Fruit fly (Drosophila melanogaster) whole organism, embryonic: ENCODE data around the gene CG32944.

ENCODE experiments used
- Atf-2 ChIP-seq: fragments of 200-800 bp; sonication (Bioruptor generic); optimal IDR thresholded peaks from 2 replicates; lab custom pipeline; 2016; ENCODE audit warnings: missing biosample characterization, missing genetic modification characterization
- C15 ChIP-seq: fragments of 200-800 bp; sonication (Bioruptor generic); IDR thresholded peaks from 3 replicates; pipeline ENCODE4 v1.3.6; 2022; ENCODE audit warnings: missing biosample characterization, missing genetic modification characterization
- CG10209 ChIP-seq: fragments of 200-800 bp; sonication (Bioruptor generic); optimal IDR thresholded peaks from 3 replicates; lab custom pipeline; 2017; ENCODE audit warnings: missing biosample characterization, mild to moderate bottlenecking, missing genetic modification characterization, missing genetic modification reagents
- CG10431 ChIP-seq: fragments of 200-800 bp; sonication (Bioruptor generic); optimal IDR thresholded peaks from 3 replicates; lab custom pipeline; 2018; ENCODE audit warnings: missing biosample characterization, mild to moderate bottlenecking, missing genetic modification characterization
- CG13624 ChIP-seq: fragments of 200-800 bp; sonication (Bioruptor generic); optimal IDR thresholded peaks from 2 replicates; lab custom pipeline; 2016; ENCODE audit warnings: missing biosample characterization, missing genetic modification characterization
- CG14667 ChIP-seq: fragments of 200-800 bp; sonication (Bioruptor generic); IDR thresholded peaks from 2 replicates; pipeline ENCODE4 v1.3.6; 2022; ENCODE audit warnings: missing biosample characterization, missing genetic modification characterization
- CG16779 ChIP-seq: fragments of 200-800 bp; sonication (Bioruptor generic); IDR thresholded peaks from 2 replicates; pipeline ENCODE4 v1.3.6; 2022; ENCODE audit warnings: missing biosample characterization, missing genetic modification characterization
- CG16815 ChIP-seq: fragments of 200-800 bp; sonication (Bioruptor generic); optimal IDR thresholded peaks from 3 replicates; lab custom pipeline; 2017; ENCODE audit warnings: missing biosample characterization, mild to moderate bottlenecking, missing genetic modification characterization
- CG16863 ChIP-seq: fragments of 200-800 bp; sonication (Bioruptor generic); optimal IDR thresholded peaks from 3 replicates; lab custom pipeline; 2016; ENCODE audit warnings: missing biosample characterization, missing genetic modification characterization
- CG1792 ChIP-seq: fragments of 200-800 bp; sonication (Bioruptor generic); optimal IDR thresholded peaks from 2 replicates; lab custom pipeline; 2016; ENCODE audit warnings: missing biosample characterization, missing genetic modification characterization
- CG18619 ChIP-seq: fragments of 200-800 bp; sonication (Bioruptor generic); optimal IDR thresholded peaks from 3 replicates; lab custom pipeline; 2017; ENCODE audit warnings: missing biosample characterization, mild to moderate bottlenecking, missing genetic modification characterization
- CG31441 ChIP-seq: fragments of 200-800 bp; sonication (Bioruptor generic); IDR thresholded peaks from 2 replicates; pipeline ENCODE4 v1.3.6; 2022; ENCODE audit warnings: missing biosample characterization, missing genetic modification characterization
- CG3407 ChIP-seq: fragments of 200-800 bp; sonication (Bioruptor generic); optimal IDR thresholded peaks from 2 replicates; lab custom pipeline; 2018; ENCODE audit warnings: missing biosample characterization, mild to moderate bottlenecking, missing genetic modification characterization
- CG34376 ChIP-seq: fragments of 200-800 bp; sonication (Bioruptor generic); optimal IDR thresholded peaks from 2 replicates; lab custom pipeline; 2018; ENCODE audit warnings: missing biosample characterization, mild to moderate bottlenecking, missing genetic modification characterization
- CG3995 ChIP-seq: fragments of 200-800 bp; sonication (Bioruptor generic); optimal IDR thresholded peaks from 3 replicates; lab custom pipeline; 2016; ENCODE audit warnings: missing biosample characterization, missing genetic modification characterization
- CG42726 ChIP-seq: fragments of 200-800 bp; sonication (Bioruptor generic); IDR thresholded peaks from 2 replicates; pipeline ENCODE4 v1.3.6; 2022; ENCODE audit warnings: missing biosample characterization, missing genetic modification characterization; ENCODE audit not compliant: partially characterized antibody
- CG6689 ChIP-seq: fragments of 200-800 bp; sonication (Bioruptor generic); IDR thresholded peaks from 2 replicates; pipeline ENCODE4 v1.3.6; 2022; ENCODE audit warnings: missing biosample characterization, missing genetic modification characterization
- CG9215 ChIP-seq: fragments of 200-800 bp; sonication (Bioruptor generic); IDR thresholded peaks from 2 replicates; pipeline ENCODE4 v1.3.6; 2022; ENCODE audit warnings: missing biosample characterization, missing genetic modification characterization
- CTCF ChIP-seq: fragments of 200-800 bp; sonication (Bioruptor generic); optimal IDR thresholded peaks from 2 replicates; lab custom pipeline; 2017; ENCODE audit warnings: missing biosample characterization, mild to moderate bottlenecking, missing genetic modification characterization, moderate library complexity
- Dfd ChIP-seq, 2 experiments: fragments of >200 bp; optimal IDR thresholded peaks; 2 replicates each; lab custom pipeline; 2017; ENCODE audit warnings: missing biosample characterization in 2 of 2, missing genetic modification characterization in 2 of 2
- HLHmδ ChIP-seq: fragments of 200-800 bp; sonication (Bioruptor generic); optimal IDR thresholded peaks from 2 replicates; lab custom pipeline; 2018; ENCODE audit warnings: missing biosample characterization, mild to moderate bottlenecking, missing genetic modification characterization, moderate library complexity
- MTF-1 ChIP-seq: fragments of 200-800 bp; sonication (Bioruptor generic); optimal IDR thresholded peaks from 2 replicates; lab custom pipeline; 2018; ENCODE audit warnings: missing biosample characterization, mild to moderate bottlenecking, missing genetic modification characterization, borderline replicate concordance
- Nf-YB ChIP-seq: fragments of 200-800 bp; sonication (Bioruptor generic); optimal IDR thresholded peaks from 3 replicates; lab custom pipeline; 2019; ENCODE audit warnings: missing biosample characterization, mild to moderate bottlenecking, missing genetic modification characterization, moderate library complexity
- NfI ChIP-seq: fragments of 200-800 bp; sonication (Bioruptor generic); optimal IDR thresholded peaks from 3 replicates; lab custom pipeline; 2018; ENCODE audit warnings: missing biosample characterization, mild to moderate bottlenecking, missing genetic modification characterization, moderate library complexity
- Poxn ChIP-seq: fragments of 200-800 bp; sonication (Bioruptor generic); IDR thresholded peaks from 2 replicates; pipeline ENCODE4 v1.3.6; 2022; ENCODE audit warnings: missing biosample characterization, missing genetic modification characterization
- Rx ChIP-seq: fragments of 200-800 bp; sonication (Bioruptor generic); IDR thresholded peaks from 2 replicates; pipeline ENCODE4 v1.3.6; 2022; ENCODE audit warnings: missing biosample characterization, missing genetic modification characterization
- Six4 ChIP-seq: fragments of 200-800 bp; sonication (Bioruptor generic); optimal IDR thresholded peaks from 2 replicates; lab custom pipeline; 2016; ENCODE audit warnings: missing biosample characterization, missing genetic modification characterization
- Sry-β ChIP-seq: fragments of 200-800 bp; sonication (Bioruptor generic); optimal IDR thresholded peaks from 2 replicates; lab custom pipeline; 2018; ENCODE audit warnings: missing biosample characterization, mild to moderate bottlenecking, missing genetic modification characterization, moderate library complexity
- YL-1 ChIP-seq: fragments of 200-800 bp; sonication (Bioruptor generic); optimal IDR thresholded peaks from 3 replicates; lab custom pipeline; 2017; ENCODE audit warnings: missing biosample characterization, mild to moderate bottlenecking, missing genetic modification characterization
- cas ChIP-seq: fragments of 200-800 bp; sonication (Bioruptor generic); IDR thresholded peaks from 2 replicates; pipeline ENCODE4 v1.3.6; 2022; ENCODE audit warnings: missing biosample characterization, missing genetic modification characterization
- cwo ChIP-seq: fragments of 200-800 bp; sonication (Bioruptor generic); optimal IDR thresholded peaks from 3 replicates; lab custom pipeline; 2017; ENCODE audit warnings: missing biosample characterization, missing genetic modification characterization, mild to moderate bottlenecking, moderate library complexity, missing genetic modification reagents
- dan ChIP-seq: fragments of 200-800 bp; sonication (Bioruptor generic); IDR thresholded peaks from 2 replicates; pipeline ENCODE4 v1.3.6; 2022; ENCODE audit warnings: missing biosample characterization, missing genetic modification characterization
- eyg ChIP-seq: fragments of 200-800 bp; sonication (Bioruptor generic); optimal IDR thresholded peaks from 3 replicates; lab custom pipeline; 2016; ENCODE audit warnings: missing biosample characterization, missing genetic modification characterization
- fru ChIP-seq: fragments of >200 bp; optimal IDR thresholded peaks from 2 replicates; lab custom pipeline; 2017
- gro ChIP-seq: fragments of 200-800 bp; sonication (Bioruptor generic); optimal IDR thresholded peaks from 2 replicates; lab custom pipeline; 2016; ENCODE audit warnings: missing biosample characterization, missing genetic modification characterization
- gsb-n ChIP-seq: fragments of 200-800 bp; sonication (Bioruptor generic); optimal IDR thresholded peaks from 3 replicates; lab custom pipeline; 2018; ENCODE audit warnings: missing biosample characterization, mild to moderate bottlenecking, missing genetic modification characterization
- kay ChIP-seq: fragments of 200-800 bp; sonication (Bioruptor generic); optimal IDR thresholded peaks from 2 replicates; lab custom pipeline; 2016; ENCODE audit warnings: missing biosample characterization, missing genetic modification characterization
- lilli ChIP-seq: fragments of 200-800 bp; sonication (Bioruptor generic); optimal IDR thresholded peaks from 3 replicates; lab custom pipeline; 2016; ENCODE audit warnings: missing biosample characterization, missing genetic modification characterization
- lmd ChIP-seq: fragments of 200-800 bp; sonication (Bioruptor generic); IDR thresholded peaks from 2 replicates; pipeline ENCODE4 v1.3.6; 2022; ENCODE audit warnings: missing biosample characterization, missing genetic modification characterization
- mam ChIP-seq: fragments of 200-800 bp; sonication (Bioruptor generic); optimal IDR thresholded peaks from 3 replicates; lab custom pipeline; 2016; ENCODE audit warnings: missing biosample characterization, missing genetic modification characterization
- mirr ChIP-seq: fragments of 200-800 bp; sonication (Bioruptor generic); optimal IDR thresholded peaks from 3 replicates; lab custom pipeline; 2018; ENCODE audit warnings: missing biosample characterization, mild to moderate bottlenecking, missing genetic modification characterization
- odd ChIP-seq: fragments of 200-800 bp; sonication (Bioruptor generic); optimal IDR thresholded peaks from 2 replicates; lab custom pipeline; 2017; ENCODE audit warnings: missing biosample characterization, mild to moderate bottlenecking, missing genetic modification characterization
- peb ChIP-seq: fragments of 200-800 bp; sonication (Bioruptor generic); IDR thresholded peaks from 2 replicates; pipeline ENCODE4 v1.3.6; 2022; ENCODE audit warnings: missing biosample characterization, missing genetic modification characterization
- pnt ChIP-seq: fragments of 200-800 bp; sonication (Bioruptor generic); optimal IDR thresholded peaks from 3 replicates; lab custom pipeline; 2016; ENCODE audit warnings: missing biosample characterization, missing genetic modification characterization
- pzg ChIP-seq: fragments of 200-800 bp; sonication (Bioruptor generic); optimal IDR thresholded peaks from 3 replicates; lab custom pipeline; 2018; ENCODE audit warnings: missing biosample characterization, mild to moderate bottlenecking, missing genetic modification characterization, moderate library complexity
- tgo ChIP-seq: fragments of 200-800 bp; sonication (Bioruptor generic); IDR thresholded peaks from 3 replicates; pipeline ENCODE4 v1.3.6; 2022; ENCODE audit warnings: missing biosample characterization, missing genetic modification characterization
- tio ChIP-seq: fragments of 200-800 bp; sonication (Bioruptor generic); optimal IDR thresholded peaks from 2 replicates; lab custom pipeline; 2017; ENCODE audit warnings: missing biosample characterization, missing genetic modification characterization, inconsistent platforms
- vnd ChIP-seq: fragments of 200-800 bp; sonication (Bioruptor generic); IDR thresholded peaks from 3 replicates; pipeline ENCODE4 v1.3.6; 2022; ENCODE audit warnings: missing biosample characterization, missing genetic modification characterization; ENCODE audit not compliant: partially characterized antibody
- wek ChIP-seq: fragments of 200-800 bp; sonication (Bioruptor generic); optimal IDR thresholded peaks from 3 replicates; lab custom pipeline; 2018; ENCODE audit warnings: missing biosample characterization, mild to moderate bottlenecking, missing genetic modification characterization, moderate library complexity
- yki ChIP-seq: fragments of >200 bp; optimal IDR thresholded peaks from 3 replicates; lab custom pipeline; 2018
- zen2 ChIP-seq: fragments of 200-800 bp; sonication (Bioruptor generic); IDR thresholded peaks from 3 replicates; pipeline ENCODE4 v1.3.6; 2022; ENCODE audit warnings: missing biosample characterization, missing genetic modification characterization; ENCODE audit not compliant: partially characterized antibody

Gene CG32944

dm6 chr3R:4402884-4403705 is 16.3 kb downstream of the CG32944 start, which contains the start of gene lost (continued):
- TF ChIP-seq CG10209 (GFP tag; lab: Kevin White, UChicago) (no peak), wek (GFP tag; lab: Kevin White, UChicago) (no peak), Six4 (GFP tag; lab: Kevin White, UChicago) (no peak), gsb-n (tag; lab: Kevin White, UChicago) (peak; percentile 15), odd (no peak), dan (GFP tag; lab: Robert Waterston, UW) (no peak), fru (lab: Kevin White, UChicago) (no peak), mirr (GFP tag; lab: Kevin White, UChicago) (peak; percentile 19), CG3995 (GFP tag; lab: Kevin White, UChicago) (peak; percentile 79), CG3407 (GFP tag; lab: Kevin White, UChicago) (no peak), Sry-β (peak; percentile 84), CTCF (GFP tag; lab: Kevin White, UChicago) (peak; percentile 74), yki (lab: Kevin White, UChicago) (no peak), tgo (GFP tag; lab: Robert Waterston, UW) (no peak), CG16815 (no peak), eyg (GFP tag; lab: Kevin White, UChicago) (peak; percentile 2), CG18619 (GFP tag; lab: Kevin White, UChicago) (no peak), peb (GFP tag; lab: Robert Waterston, UW) (no peak), mam (peak; percentile 29), vnd (GFP tag; lab: Robert Waterston, UW) (peak; percentile 99), YL-1 (GFP tag; lab: Kevin White, UChicago) (peak; percentile 50), pzg (peak; percentile 90), CG13624 (GFP tag; lab: Kevin White, UChicago) (no peak), CG34376 (GFP tag; lab: Kevin White, UChicago) (peak; percentile 34), kay (GFP tag; lab: Kevin White, UChicago) (no peak), Dfd (GFP tag; optimal IDR thresholded peaks at IDR 0.05; lab: Kevin White, UChicago) (no peak), CG16779 (no peak; the same call in 1 of the 2 replicates), CG16863 (GFP tag; lab: Kevin White, UChicago) (peak; percentile 17), CG1792 (GFP tag; lab: Kevin White, UChicago) (no peak), gro (GFP tag; lab: Kevin White, UChicago) (no peak), CG9215 (GFP tag; lab: Robert Waterston, UW) (no peak), NfI (GFP tag; lab: Kevin White, UChicago) (no peak), CG14667 (GFP tag; lab: Robert Waterston, UW) (no peak), Rx (peak; percentile 28; the same call in 1 of the 2 replicates), lmd (peak; percentile 27; the same call in 1 of the 2 replicates), CG31441 (GFP tag; lab: Robert Waterston, UW) (peak; percentile 34; the same call in 1 of the 2 replicates), C15 (GFP tag; lab: Robert Waterston, UW) (no peak), Atf-2 (no peak), tio (GFP tag; lab: Kevin White, UChicago) (no peak), CG6689 (peak; percentile 38; the same call in 1 of the 2 replicates), lilli (GFP tag; lab: Kevin White, UChicago) (peak; percentile 36), pnt (no peak), CG10431 (no peak), Nf-YB (GFP tag; lab: Kevin White, UChicago) (peak; percentile 8), zen2 (GFP tag; lab: Robert Waterston, UW) (peak; percentile 98; the same call in 2 of the 3 replicates), CG42726 (GFP tag; lab: Robert Waterston, UW) (peak; percentile 99), MTF-1 (GFP tag; lab: Kevin White, UChicago) (no peak), HLHmδ (GFP tag; lab: Kevin White, UChicago) (peak; percentile 3), Poxn (GFP tag; lab: Robert Waterston, UW) (no peak), cas (GFP tag; lab: Robert Waterston, UW) (no peak), cwo (GFP tag; lab: Kevin White, UChicago) (no peak)
